Fruit fly (Drosophila melanogaster): ENCODE data around the gene CG31913.
A peak's percentile ranks its signal among the peaks of the same experiment; 100 is the strongest.

CG31913 gene

dm6 chr2L:5743537-5744148, 40.2 kb upstream of the CG31913 start:
- TF ChIP-seq CG7839 (tag; optimal IDR thresholded peaks at IDR 0.05) (peak; percentile 46), CG8924 (tag; optimal IDR thresholded peaks at IDR 0.05) (peak; percentile 33), Ada2b (GFP tag; IDR thresholded peaks at IDR 0.05) (peak; percentile 37), dmrt99B (tag; optimal IDR thresholded peaks at IDR 0.05) (peak; percentile 47), grau (tag; optimal IDR thresholded peaks at IDR 0.05) (peak; percentile 26), vvl (GFP tag; IDR thresholded peaks at IDR 0.05) (peak; percentile 73), Pdp1 (GFP tag; optimal IDR thresholded peaks at IDR 0.05) (peak in 1 of 2 experiments; percentile 55), Ravus (GFP tag; IDR thresholded peaks at IDR 0.05) (no peak), esg (GFP tag; conservative IDR thresholded peaks at IDR 0.05) (0 out of 2 replicates have a peak, but pooled peaks have one; percentile 12), Oli (tag; optimal IDR thresholded peaks at IDR 0.05) (peak; percentile 6), gsb-n (tag; optimal IDR thresholded peaks at IDR 0.05) (no peak), ERR (GFP tag; optimal IDR thresholded peaks at IDR 0.05) (no peak), ewg (GFP tag; optimal IDR thresholded peaks at IDR 0.05) (peak; percentile 7), CG2712 (tag; optimal IDR thresholded peaks at IDR 0.05) (peak; percentile 10), CG9437 (GFP tag; optimal IDR thresholded peaks at IDR 0.05) (peak; percentile 12), Ptx1 (GFP tag; IDR thresholded peaks at IDR 0.05) (peak; percentile 52), CG12942 (GFP tag; optimal IDR thresholded peaks at IDR 0.05) (no peak), CG31441 (GFP tag; IDR thresholded peaks at IDR 0.05) (0 out of 2 replicates have a peak, but pooled peaks have one; percentile 23), lilli (GFP tag; optimal IDR thresholded peaks at IDR 0.05) (peak; percentile 35), run (tag; optimal IDR thresholded peaks at IDR 0.05) (no peak), CG2678 (tag; optimal IDR thresholded peaks at IDR 0.05) (peak; percentile 52), CG17359 (tag; optimal IDR thresholded peaks at IDR 0.05) (peak; percentile 40), CG4424 (GFP tag; optimal IDR thresholded peaks at IDR 0.05) (peak; percentile 7), CG6272 (GFP tag; IDR thresholded peaks at IDR 0.05) (no peak), CoRest (tag; optimal IDR thresholded peaks at IDR 0.05) (peak; percentile 20), CG12659 (GFP tag; optimal IDR thresholded peaks at IDR 0.05) (peak; percentile 24), dpn (GFP tag; optimal IDR thresholded peaks at IDR 0.05) (peak in 1 of 2 experiments; percentile 17), onecut (GFP tag; IDR thresholded peaks at IDR 0.05) (peak; percentile 27; the same call in 1 of the 2 replicates), Hr3 (GFP tag; optimal IDR thresholded peaks at IDR 0.05) (no peak), gem (tag; optimal IDR thresholded peaks at IDR 0.05) (peak; percentile 63), CG7556 (GFP tag; optimal IDR thresholded peaks at IDR 0.05) (peak; percentile 16), caup (GFP tag; optimal IDR thresholded peaks at IDR 0.05; ENCODE audit: severe bottlenecking) (peak; percentile 2), Eip74EF (GFP tag; optimal IDR thresholded peaks at IDR 0.05) (no peak), Blimp-1 (GFP tag; optimal IDR thresholded peaks at IDR 0.05) (peak; percentile 6), CG15269 (tag; optimal IDR thresholded peaks at IDR 0.05) (peak; percentile 36), Atf6 (GFP tag; IDR thresholded peaks at IDR 0.05) (0 out of 2 replicates have a peak, but pooled peaks have one; percentile 45), Sox102F (GFP tag; optimal IDR thresholded peaks at IDR 0.05) (peak; percentile 56), bcd (GFP tag; optimal IDR thresholded peaks at IDR 0.05) (peak; percentile 17), jumu (GFP tag; optimal IDR thresholded peaks at IDR 0.05) (no peak), E2f2 (GFP tag; IDR thresholded peaks at IDR 0.05) (0 out of 2 replicates have a peak, but pooled peaks have one; percentile 16), CG11504 (tag; optimal IDR thresholded peaks at IDR 0.05) (peak; percentile 99), PHDP (tag; optimal IDR thresholded peaks at IDR 0.05) (peak; percentile 41), tgo (GFP tag; IDR thresholded peaks at IDR 0.05) (peak; percentile 40; the same call in 1 of the 3 replicates), unpg (GFP tag; optimal IDR thresholded peaks at IDR 0.05) (peak; percentile 47), lab (GFP tag; optimal IDR thresholded peaks at IDR 0.05) (peak; percentile 45), CG13424 (tag; optimal IDR thresholded peaks at IDR 0.05) (peak; percentile 35), br (optimal IDR thresholded peaks at IDR 0.05) (no peak), fd3F (GFP tag; optimal IDR thresholded peaks at IDR 0.05) (no peak)

All from whole organism, embryonic.